Worm (Caenorhabditis elegans): ENCODE data around the gene nhr-68.
A peak's percentile ranks its signal among the peaks of the same experiment; 100 is the strongest.

The nhr-68 gene

ce11 chrV:11552379-11552778, 20.9 kb upstream of the nhr-68 start, which contains the start of gene srx-85:
TSS of gene srx-85 (plus strand) at chrV:11552679.
- TF ChIP-seq F10E7.11 (tag; optimal IDR thresholded peaks at IDR 0.05), result no peak
- no peak for TF ChIP-seq attf-6 (GFP tag; IDR thresholded peaks at IDR 0.05)
- no peak for TF ChIP-seq ekl-4 (GFP tag; IDR thresholded peaks at IDR 0.05)
- no peak for TF ChIP-seq F39B2.1 (GFP tag; IDR thresholded peaks at IDR 0.05)
- TF ChIP-seq lin-35 (GFP tag; optimal IDR thresholded peaks at IDR 0.05), result no peak
- no peak for TF ChIP-seq D2030.7 (GFP tag; IDR thresholded peaks at IDR 0.05)
- no peak for TF ChIP-seq ztf-26 (tag; optimal IDR thresholded peaks at IDR 0.05)
- no peak for TF ChIP-seq ztf-28 (GFP tag; IDR thresholded peaks at IDR 0.05)
- no peak for TF ChIP-seq pha-4 (tag; optimal IDR thresholded peaks at IDR 0.05)
- TF ChIP-seq dox-1 (GFP tag; IDR thresholded peaks at IDR 0.05), result no peak
- TF ChIP-seq repo-1 (tag; optimal IDR thresholded peaks at IDR 0.05), result no peak
- no peak for TF ChIP-seq rec-8 (tag; optimal IDR thresholded peaks at IDR 0.05)
- no peak for TF ChIP-seq B0336.3 (GFP tag; IDR thresholded peaks at IDR 0.05)
- TF ChIP-seq ceh-79 (tag; optimal IDR thresholded peaks at IDR 0.05), result no peak
- no peak for TF ChIP-seq ceh-27 (GFP tag; optimal IDR thresholded peaks at IDR 0.05)
- TF ChIP-seq F57A8.1 (GFP tag; optimal IDR thresholded peaks at IDR 0.05), result no peak

ce11 chrV:11554260-11554659, 19.0 kb upstream of the nhr-68 start, which contains the start of gene duo-1:
TSS of gene duo-1 (plus strand) at chrV:11554630.
- peak; percentile 49 for TF ChIP-seq snpc-3.4 (tag; optimal IDR thresholded peaks at IDR 0.05)
- peak; percentile 64 for TF ChIP-seq D2030.7 (GFP tag; IDR thresholded peaks at IDR 0.05)
- TF ChIP-seq rcor-1 (GFP tag; IDR thresholded peaks at IDR 0.05), result peak; percentile 72
- peak; percentile 95 for TF ChIP-seq efl-1 (GFP tag; optimal IDR thresholded peaks at IDR 0.05)
- TF ChIP-seq him-1 (tag; optimal IDR thresholded peaks at IDR 0.05), result peak; percentile 39
- TF ChIP-seq ekl-4 (GFP tag; IDR thresholded peaks at IDR 0.05), result 0 out of 2 replicates have a peak, but pooled peaks have one; percentile 51
- TF ChIP-seq lin-54 (GFP tag; optimal IDR thresholded peaks at IDR 0.05), result peak; percentile 57
- peak in 1 of 3 experiments; percentile 41 for TF ChIP-seq lin-35 (GFP tag; optimal IDR thresholded peaks at IDR 0.05)
- TF ChIP-seq dox-1 (GFP tag; IDR thresholded peaks at IDR 0.05), result peak; percentile 55
- TF ChIP-seq tbp1 (GFP tag; optimal IDR thresholded peaks at IDR 0.05), result no peak
- TF ChIP-seq F33H1.4 (GFP tag; IDR thresholded peaks at IDR 0.05), result peak; percentile 66
- TF ChIP-seq dpl-1 (GFP tag; optimal IDR thresholded peaks at IDR 0.05), result peak; percentile 82
- TF ChIP-seq unc-130 (GFP tag; optimal IDR thresholded peaks at IDR 0.05), result peak; percentile 60
- TF ChIP-seq Y95B8A.8 (GFP tag; IDR thresholded peaks at IDR 0.05), result no peak
- TF ChIP-seq lsl-1 (GFP tag; optimal IDR thresholded peaks at IDR 0.05), result peak; percentile 80
- no peak for TF ChIP-seq snpc-4 (GFP tag; optimal IDR thresholded peaks at IDR 0.05)
- TF ChIP-seq snpc-4 (tag; optimal IDR thresholded peaks at IDR 0.05), result peak in 1 of 4 experiments; percentile 49
- peak; percentile 95 for TF ChIP-seq madf-6 (GFP tag; IDR thresholded peaks at IDR 0.05)
- TF ChIP-seq unc-62 (GFP tag; optimal IDR thresholded peaks at IDR 0.05), result no peak
- TF ChIP-seq ceh-91 (GFP tag; IDR thresholded peaks at IDR 0.05), result peak; percentile 79
- no peak for TF ChIP-seq mcd-1 (GFP tag; IDR thresholded peaks at IDR 0.05)
- no peak for TF ChIP-seq rec-8 (tag; optimal IDR thresholded peaks at IDR 0.05)
- peak; percentile 28; the same call in 1 of the 2 replicates for TF ChIP-seq hmg-1.2 (GFP tag; IDR thresholded peaks at IDR 0.05)
- peak; percentile 86 for TF ChIP-seq xnd-1 (tag; optimal IDR thresholded peaks at IDR 0.05)
- TF ChIP-seq madf-8 (GFP tag; conservative IDR thresholded peaks at IDR 0.05), result peak; percentile 88
- no peak for TF ChIP-seq lin-26 (GFP tag; IDR thresholded peaks at IDR 0.05)

ce11 chrV:11562643-11563042, 10.6 kb upstream of the nhr-68 start, which contains the start of gene srx-86:
TSS of gene srx-86 (plus strand) at chrV:11562943.
- TF ChIP-seq sdz-38 (tag; optimal IDR thresholded peaks at IDR 0.05) (no peak), nhr-120 (GFP tag; IDR thresholded peaks at IDR 0.05) (no peak), tbp1 (GFP tag; optimal IDR thresholded peaks at IDR 0.05) (no peak), Y53F4B.3 (GFP tag; IDR thresholded peaks at IDR 0.05) (no peak)
